Fruit fly (Drosophila melanogaster) whole organism, embryonic: ENCODE data around the gene CG3764.

Experiments used
- Mad ChIP-seq: fragments of 200-800 bp; sonication (Bioruptor generic); optimal IDR thresholded peaks from 2 replicates; lab custom pipeline; 2016; ENCODE audit warnings: missing biosample characterization, missing genetic modification characterization
- Sry-β ChIP-seq: fragments of 200-800 bp; sonication (Bioruptor generic); optimal IDR thresholded peaks from 2 replicates; lab custom pipeline; 2018; ENCODE audit warnings: missing biosample characterization, mild to moderate bottlenecking, missing genetic modification characterization, moderate library complexity
- br ChIP-seq: fragments of >200 bp; optimal IDR thresholded peaks from 2 replicates; lab custom pipeline; 2017
- ewg ChIP-seq: fragments of 200-800 bp; sonication (Bioruptor generic); optimal IDR thresholded peaks from 3 replicates; lab custom pipeline; 2017; ENCODE audit warnings: mild to moderate bottlenecking, missing biosample characterization, missing genetic modification reagents, missing genetic modification characterization
- lov ChIP-seq, 2 experiments: fragments of 200-800 bp in 1 of 2; fragments of >200 bp in 1 of 2; sonication (Bioruptor generic) in 1 of 2; IDR thresholded peaks in 1 of 2; optimal IDR thresholded peaks in 1 of 2; 2 replicates in 1 of 2; 3 replicates in 1 of 2; pipeline versions ENCODE4 v1.3.6 to Lab custom; 2017 to 2022; ENCODE audit warnings: missing biosample characterization in 1 of 2, missing genetic modification characterization in 1 of 2
- luna ChIP-seq: fragments of 200-800 bp; sonication (Bioruptor generic); optimal IDR thresholded peaks from 2 replicates; lab custom pipeline; 2016; ENCODE audit warnings: missing biosample characterization, missing genetic modification characterization

dm6 chr3L:16974645-16975151 is 37.7 kb downstream of the CG3764 start:
- TF ChIP-seq lov (optimal IDR thresholded peaks at IDR 0.05; lab: Kevin White, UChicago) (no peak), lov (GFP tag; IDR thresholded peaks at IDR 0.05; lab: Robert Waterston, UW) (no peak), luna (GFP tag; lab: Kevin White, UChicago) (no peak), Sry-β (GFP tag; lab: Kevin White, UChicago) (no peak), Mad (GFP tag; lab: Kevin White, UChicago) (no peak), ewg (GFP tag; lab: Kevin White, UChicago) (no peak), br (no peak)
